Worm (Caenorhabditis elegans): ENCODE data around the gene Y67A10A.11.
A peak's percentile ranks its signal among the peaks of the same experiment; 100 is the strongest.

Y67A10A.11 gene

ce11 chrIV:14391746-14392145 lies 52.0 kb downstream of the Y67A10A.11 start:
- TF ChIP-seq ztf-11 (tag; optimal IDR thresholded peaks at IDR 0.05) (no peak), sptf-1 (tag; optimal IDR thresholded peaks at IDR 0.05) (no peak), zip-8 (tag; optimal IDR thresholded peaks at IDR 0.05) (no peak), nhr-28 (tag; optimal IDR thresholded peaks at IDR 0.05) (no peak), bed-3 (GFP tag; optimal IDR thresholded peaks at IDR 0.05) (no peak), sem-2 (GFP tag; optimal IDR thresholded peaks at IDR 0.05) (no peak), snpc-4 (tag; optimal IDR thresholded peaks at IDR 0.05) (no peak), mab-5 (tag; optimal IDR thresholded peaks at IDR 0.05) (no peak), unc-62 (GFP tag; optimal IDR thresholded peaks at IDR 0.05) (no peak), pha-4 (tag; optimal IDR thresholded peaks at IDR 0.05) (no peak), M03D4.4 (tag; optimal IDR thresholded peaks at IDR 0.05) (no peak), cnd-1 (tag; optimal IDR thresholded peaks at IDR 0.05) (peak; percentile 13), unc-39 (tag; optimal IDR thresholded peaks at IDR 0.05) (no peak), flh-1 (GFP tag; optimal IDR thresholded peaks at IDR 0.05) (no peak), blmp-1 (tag; optimal IDR thresholded peaks at IDR 0.05) (peak; percentile 57), tbx-8 (GFP tag; optimal IDR thresholded peaks at IDR 0.05) (no peak), ceh-83 (GFP tag; optimal IDR thresholded peaks at IDR 0.05) (no peak), elt-1 (tag; optimal IDR thresholded peaks at IDR 0.05; ENCODE audit: borderline replicate concordance, insufficient read depth) (no peak), mep-1 (tag; optimal IDR thresholded peaks at IDR 0.05) (no peak), nhr-12 (tag; optimal IDR thresholded peaks at IDR 0.05) (no peak), ham-2 (GFP tag; optimal IDR thresholded peaks at IDR 0.05) (peak; percentile 84)

All from whole organism, mixed stage, embryonic.